Worm (Caenorhabditis elegans) whole organism, young adult: Measurements from ENCODE around the gene F13E9.16.

Source experiments
- F10E7.11 ChIP-seq: sonication (generic microtip); optimal IDR thresholded peaks from 2 replicates; lab custom pipeline; 2017; ENCODE audit warnings: mild to moderate bottlenecking, missing genetic modification characterization, moderate library complexity, missing compliant biosample characterization
- F22D6.2 ChIP-seq: sonication (generic microtip); optimal IDR thresholded peaks from 2 replicates; lab custom pipeline; 2016; ENCODE audit warnings: mild to moderate bottlenecking, missing genetic modification characterization, missing compliant biosample characterization
- F23B12.7 ChIP-seq: sonication (generic microtip); optimal IDR thresholded peaks from 2 replicates; lab custom pipeline; 2017; ENCODE audit warnings: missing genetic modification characterization, mild to moderate bottlenecking, missing compliant biosample characterization, antibody characterized with exemption, moderate library complexity; ENCODE audit not compliant: insufficient read depth
- F33H1.4 ChIP-seq: fragments of 200-800 bp; sonication (Bioruptor generic); IDR thresholded peaks from 2 replicates; pipeline ENCODE4 v1.3.6; 2022; ENCODE audit warnings: missing genetic modification reagents, missing genetic modification characterization, missing compliant biosample characterization
- F37B4.10 ChIP-seq: fragments of 200-800 bp; sonication (Bioruptor generic); IDR thresholded peaks from 2 replicates; pipeline ENCODE4 v1.3.6; 2022; ENCODE audit warnings: missing genetic modification characterization, missing compliant biosample characterization
- F49E8.2 ChIP-seq: sonication (generic microtip); optimal IDR thresholded peaks from 3 replicates; lab custom pipeline; 2017; ENCODE audit warnings: missing genetic modification characterization, mild to moderate bottlenecking, missing compliant biosample characterization, antibody characterized with exemption, moderate library complexity; ENCODE audit not compliant: insufficient read depth
- T07F8.4 ChIP-seq: sonication (generic microtip); optimal IDR thresholded peaks from 2 replicates; lab custom pipeline; 2016; ENCODE audit warnings: mild to moderate bottlenecking, missing genetic modification characterization, moderate library complexity, missing compliant biosample characterization
- Y79H2A.3 ChIP-seq: fragments of 200-800 bp; sonication (Bioruptor generic); conservative IDR thresholded peaks from 2 replicates; pipeline ENCODE4 v1.3.6; 2022; ENCODE audit warnings: missing genetic modification reagents, missing genetic modification characterization, missing compliant biosample characterization
- Y95B8A.8 ChIP-seq: fragments of 200-800 bp; sonication (Bioruptor generic); IDR thresholded peaks from 2 replicates; pipeline ENCODE4 v1.3.6; 2022; ENCODE audit warnings: missing genetic modification reagents, missing genetic modification characterization, missing compliant biosample characterization
- akir-1 ChIP-seq: fragments of 200-800 bp; sonication (Bioruptor generic); optimal IDR thresholded peaks from 2 replicates; lab custom pipeline; 2018; ENCODE audit warnings: mild to moderate bottlenecking, missing genetic modification characterization, moderate library complexity, missing compliant biosample characterization
- aptf-2 ChIP-seq: fragments of 200-800 bp; sonication (Bioruptor generic); conservative IDR thresholded peaks from 2 replicates; pipeline ENCODE4 v1.3.6; 2022; ENCODE audit warnings: missing genetic modification reagents, missing genetic modification characterization, missing compliant biosample characterization
- attf-5 ChIP-seq: fragments of 200-800 bp; sonication (Bioruptor generic); optimal IDR thresholded peaks from 2 replicates; lab custom pipeline; 2018; ENCODE audit warnings: mild to moderate bottlenecking, missing genetic modification characterization, missing compliant biosample characterization
- bed-2 ChIP-seq: fragments of 200-800 bp; sonication (Bioruptor generic); IDR thresholded peaks from 2 replicates; pipeline ENCODE4 v1.3.6; 2022; ENCODE audit warnings: missing genetic modification reagents, missing genetic modification characterization, missing compliant biosample characterization
- cebp-1 ChIP-seq, 2 experiments: fragments of 200-800 bp in 1 of 2; sonication (Bioruptor generic) in 1 of 2; sonication (generic microtip) in 1 of 2; IDR thresholded peaks in 1 of 2; optimal IDR thresholded peaks in 1 of 2; 2 replicates each; pipeline versions ENCODE4 v1.3.6 to Lab custom; 2017 to 2022; ENCODE audit warnings: missing compliant biosample characterization in 2 of 2, missing genetic modification characterization in 2 of 2, mild to moderate bottlenecking in 1 of 2, missing genetic modification reagents in 1 of 2, moderate library complexity in 1 of 2
- cebp-2 ChIP-seq: fragments of 200-800 bp; sonication (Bioruptor generic); IDR thresholded peaks from 2 replicates; pipeline ENCODE4 v1.3.6; 2022; ENCODE audit warnings: missing genetic modification characterization, missing compliant biosample characterization
- ceh-100 ChIP-seq: fragments of 200-800 bp; sonication (Bioruptor generic); IDR thresholded peaks from 2 replicates; pipeline ENCODE4 v1.3.6; 2022; ENCODE audit warnings: missing genetic modification reagents, missing genetic modification characterization, missing compliant biosample characterization
- ceh-40 ChIP-seq: fragments of 200-800 bp; sonication (Bioruptor generic); IDR thresholded peaks from 2 replicates; pipeline ENCODE4 v1.3.6; 2022; ENCODE audit warnings: missing genetic modification characterization, missing compliant biosample characterization
- ceh-79 ChIP-seq: sonication (generic microtip); optimal IDR thresholded peaks from 2 replicates; lab custom pipeline; 2017; ENCODE audit warnings: mild to moderate bottlenecking, missing genetic modification characterization, missing compliant biosample characterization
- efl-1 ChIP-seq: fragments of 150-350 bp; optimal IDR thresholded peaks from 2 replicates; lab custom pipeline; 2014; ENCODE audit warnings: missing biosample characterization, missing genetic modification reagents, missing genetic modification characterization
- egl-44 ChIP-seq: fragments of 200-800 bp; sonication (Bioruptor generic); IDR thresholded peaks from 2 replicates; pipeline ENCODE4 v1.3.6; 2022; ENCODE audit warnings: missing genetic modification reagents, missing genetic modification characterization, missing compliant biosample characterization
- egrh-3 ChIP-seq: fragments of 200-800 bp; sonication (Bioruptor generic); IDR thresholded peaks from 2 replicates; pipeline ENCODE4 v1.3.6; 2022; ENCODE audit warnings: missing genetic modification reagents, missing genetic modification characterization, missing compliant biosample characterization
- ekl-4 ChIP-seq: fragments of 200-800 bp; sonication (Bioruptor generic); IDR thresholded peaks from 2 replicates; pipeline ENCODE4 v1.3.6; 2022; ENCODE audit warnings: missing genetic modification reagents, missing genetic modification characterization, missing compliant biosample characterization
- ets-4 ChIP-seq: fragments of 200-800 bp; sonication (Bioruptor generic); optimal IDR thresholded peaks from 2 replicates; lab custom pipeline; 2018; ENCODE audit warnings: mild to moderate bottlenecking, missing genetic modification characterization, missing compliant biosample characterization
- gei-17 ChIP-seq: fragments of 200-800 bp; sonication (Bioruptor generic); optimal IDR thresholded peaks from 2 replicates; lab custom pipeline; 2018; ENCODE audit warnings: mild to moderate bottlenecking, missing genetic modification characterization, missing compliant biosample characterization
- hlh-26 ChIP-seq: fragments of 200-800 bp; sonication (Bioruptor generic); conservative IDR thresholded peaks from 2 replicates; pipeline ENCODE4 v1.3.6; 2022; ENCODE audit warnings: missing genetic modification reagents, missing genetic modification characterization, missing compliant biosample characterization
- hrde-1 ChIP-seq: sonication (generic microtip); optimal IDR thresholded peaks from 2 replicates; lab custom pipeline; 2016; ENCODE audit warnings: missing genetic modification characterization, mild to moderate bottlenecking, missing compliant biosample characterization, moderate library complexity, missing genotype, missing genetic modification reagents, borderline replicate concordance
- lag-1 ChIP-seq: fragments of 200-800 bp; sonication (Bioruptor generic); IDR thresholded peaks from 2 replicates; pipeline ENCODE4 v1.3.6; 2022; ENCODE audit warnings: missing genetic modification reagents, missing genetic modification characterization, missing compliant biosample characterization
- lin-35 ChIP-seq, 3 experiments: fragments of 150-350 bp in 2 of 3; sonication (generic microtip) in 1 of 3; optimal IDR thresholded peaks; 2 replicates each; lab custom pipeline; 2014 to 2018; ENCODE audit warnings: missing biosample characterization in 3 of 3, missing genetic modification characterization in 3 of 3, missing genetic modification reagents in 3 of 3
- lin-54 ChIP-seq: fragments of 200-800 bp; sonication (Bioruptor generic); optimal IDR thresholded peaks from 2 replicates; lab custom pipeline; 2018; ENCODE audit warnings: mild to moderate bottlenecking, missing genetic modification characterization, missing compliant biosample characterization
- lsl-1 ChIP-seq: fragments of 200-800 bp; sonication (Bioruptor generic); optimal IDR thresholded peaks from 2 replicates; lab custom pipeline; 2018; ENCODE audit warnings: mild to moderate bottlenecking, missing genetic modification characterization, moderate library complexity, missing compliant biosample characterization
- madf-10 ChIP-seq: sonication (generic microtip); optimal IDR thresholded peaks from 2 replicates; lab custom pipeline; 2016; ENCODE audit warnings: mild to moderate bottlenecking, missing genetic modification characterization, missing compliant biosample characterization
- madf-3 ChIP-seq: fragments of 200-800 bp; sonication (Bioruptor generic); IDR thresholded peaks from 2 replicates; pipeline ENCODE4 v1.3.6; 2022; ENCODE audit warnings: missing genetic modification reagents, missing genetic modification characterization, missing compliant biosample characterization
- mxl-1 ChIP-seq: sonication (generic microtip); optimal IDR thresholded peaks from 2 replicates; lab custom pipeline; 2016; ENCODE audit warnings: missing genetic modification characterization, missing compliant biosample characterization
- nfya-1 ChIP-seq: sonication (generic microtip); optimal IDR thresholded peaks from 2 replicates; lab custom pipeline; 2017; ENCODE audit warnings: antibody characterized with exemption, missing compliant biosample characterization, missing genetic modification characterization, borderline replicate concordance; ENCODE audit not compliant: insufficient read depth
- nfya-2 ChIP-seq: fragments of 200-800 bp; sonication (Bioruptor generic); IDR thresholded peaks from 2 replicates; pipeline ENCODE4 v1.3.6; 2022; ENCODE audit warnings: missing genetic modification reagents, missing genetic modification characterization, missing compliant biosample characterization
- pha-4 ChIP-seq: fragments of 150-350 bp; sonication (generic microtip); optimal IDR thresholded peaks from 2 replicates; lab custom pipeline; 2014; ENCODE audit warnings: missing biosample characterization, missing genetic modification reagents, missing genetic modification characterization
- rcor-1 ChIP-seq: fragments of 200-800 bp; sonication (Bioruptor generic); IDR thresholded peaks from 2 replicates; pipeline ENCODE4 v1.3.6; 2022; ENCODE audit warnings: missing genetic modification reagents, missing genetic modification characterization, missing compliant biosample characterization
- rpc-1 ChIP-seq, 2 experiments: fragments of 150-350 bp in 1 of 2; sonication (generic microtip) in 1 of 2; optimal IDR thresholded peaks; 2 replicates each; lab custom pipeline; 2014 to 2018; ENCODE audit warnings: missing biosample characterization in 1 of 2, missing genetic modification characterization in 1 of 2, missing genetic modification reagents in 1 of 2, missing genotype in 1 of 2
- snpc-3.4 ChIP-seq: sonication (generic microtip); optimal IDR thresholded peaks from 2 replicates; lab custom pipeline; 2017; ENCODE audit warnings: missing genetic modification characterization, mild to moderate bottlenecking, missing compliant biosample characterization, antibody characterized with exemption, moderate library complexity, missing genotype, missing genetic modification reagents
- somi-1 ChIP-seq: fragments of 200-800 bp; sonication (Bioruptor generic); optimal IDR thresholded peaks from 2 replicates; lab custom pipeline; 2018; ENCODE audit warnings: mild to moderate bottlenecking, missing genetic modification characterization, missing compliant biosample characterization
- unc-62 ChIP-seq: fragments of 150-350 bp; optimal IDR thresholded peaks from 2 replicates; lab custom pipeline; 2014; ENCODE audit warnings: missing biosample characterization, missing genetic modification reagents, missing genetic modification characterization
- zfh-2 ChIP-seq: fragments of 200-800 bp; sonication (Bioruptor generic); conservative IDR thresholded peaks from 2 replicates; pipeline ENCODE4 v1.3.6; 2022; ENCODE audit warnings: missing genetic modification reagents, missing genetic modification characterization, missing compliant biosample characterization
- ztf-18 ChIP-seq: sonication (generic microtip); optimal IDR thresholded peaks from 2 replicates; lab custom pipeline; 2016; ENCODE audit warnings: missing genotype, mild to moderate bottlenecking, missing genetic modification characterization, missing compliant biosample characterization
- ztf-25 ChIP-seq: fragments of 200-800 bp; sonication (Bioruptor generic); IDR thresholded peaks from 2 replicates; pipeline ENCODE4 v1.3.6; 2022; ENCODE audit warnings: missing genetic modification reagents, missing genetic modification characterization, missing compliant biosample characterization
- ztf-28 ChIP-seq: fragments of 200-800 bp; sonication (Bioruptor generic); IDR thresholded peaks from 2 replicates; pipeline ENCODE4 v1.3.6; 2022; ENCODE audit warnings: missing genetic modification reagents, missing genetic modification characterization, missing compliant biosample characterization
- ztf-6 ChIP-seq: fragments of 200-800 bp; sonication (Bioruptor generic); IDR thresholded peaks from 2 replicates; pipeline ENCODE4 v1.3.6; 2022; ENCODE audit warnings: missing genetic modification reagents, missing genetic modification characterization, missing compliant biosample characterization

F13E9.16 gene

DNA sequence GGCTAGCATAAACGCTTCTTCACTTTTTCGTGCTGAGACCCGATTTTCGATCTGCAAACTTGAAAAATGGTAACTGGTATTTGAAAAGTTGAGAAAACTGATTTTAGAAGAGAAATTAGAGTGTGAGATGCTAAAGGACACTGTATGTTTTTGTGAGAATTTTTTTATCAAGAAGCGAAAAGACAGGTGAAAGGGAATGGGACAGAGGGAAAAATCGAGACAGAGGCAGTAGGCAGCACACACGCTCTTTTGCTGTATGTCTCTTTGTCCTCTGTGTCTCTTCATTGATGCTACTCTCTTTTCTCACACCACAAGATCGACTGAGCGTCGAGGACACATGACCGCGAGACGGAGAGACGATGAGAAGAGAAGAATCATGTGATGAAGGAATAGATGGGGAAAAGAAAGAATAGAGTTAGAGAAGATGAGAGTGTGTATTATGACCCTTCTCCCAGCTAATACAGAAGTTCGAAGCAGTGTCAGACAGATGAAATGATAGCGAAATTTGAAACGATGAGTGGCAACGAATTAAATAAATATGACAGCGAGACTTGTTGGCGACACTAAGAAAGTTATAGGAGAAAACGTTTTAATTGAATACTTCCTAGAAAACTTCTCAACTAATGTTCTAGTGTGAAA is 48.8 kb upstream of the F13E9.16 start, which contains the start of gene lgg-2 (continued):
- TF ChIP-seq somi-1 (GFP tag; lab: Kevin White, UChicago) (peak; percentile 95), nfya-2 (no peak), gei-17 (peak; percentile 67), ekl-4 (GFP tag; lab: Robert Waterston, UW) (peak; percentile 90), cebp-1 (GFP tag; IDR thresholded peaks at IDR 0.05; lab: Robert Waterston, UW) (peak; percentile 44; the same call in 1 of the 2 replicates), cebp-1 (tag; optimal IDR thresholded peaks at IDR 0.05; lab: Kevin White, UChicago) (peak; percentile 92), egl-44 (GFP tag; lab: Robert Waterston, UW) (0 out of 2 replicates have a peak, but pooled peaks have one; percentile 61), rcor-1 (GFP tag; lab: Robert Waterston, UW) (peak; percentile 70), zfh-2 (peak; percentile 75), ets-4 (GFP tag; lab: Kevin White, UChicago) (peak; percentile 48), lsl-1 (GFP tag; lab: Kevin White, UChicago) (no peak), rpc-1 (optimal IDR thresholded peaks at IDR 0.05; lab: Kevin White, UChicago) (peak; percentile 5), rpc-1 (tag; optimal IDR thresholded peaks at IDR 0.05; lab: Kevin White, UChicago) (no peak), pha-4 (peak; percentile 67), ztf-6 (GFP tag; lab: Robert Waterston, UW) (0 out of 2 replicates have a peak, but pooled peaks have one; percentile 24), akir-1 (GFP tag; lab: Kevin White, UChicago) (no peak), F22D6.2 (peak; percentile 84), lin-35 (GFP tag; optimal IDR thresholded peaks at IDR 0.05; lab: Kevin White, UChicago) (peak in 2 of 3 experiments; percentile 31 to 92), Y79H2A.3 (GFP tag; lab: Robert Waterston, UW) (no peak), cebp-2 (GFP tag; lab: Robert Waterston, UW) (no peak), nfya-1 (tag; lab: Kevin White, UChicago) (no peak), ztf-18 (peak; percentile 81), F37B4.10 (GFP tag; lab: Robert Waterston, UW) (0 out of 2 replicates have a peak, but pooled peaks have one; percentile 28), egrh-3 (GFP tag; lab: Robert Waterston, UW) (peak; percentile 11; the same call in 1 of the 2 replicates), lag-1 (GFP tag; lab: Robert Waterston, UW) (no peak), hlh-26 (GFP tag; lab: Robert Waterston, UW) (no peak), bed-2 (GFP tag; lab: Robert Waterston, UW) (no peak), F23B12.7 (tag; lab: Kevin White, UChicago) (no peak), ceh-40 (GFP tag; lab: Robert Waterston, UW) (no peak), unc-62 (GFP tag; lab: Kevin White, UChicago) (peak; percentile 68), ceh-100 (GFP tag; lab: Robert Waterston, UW) (peak; percentile 50), madf-3 (0 out of 2 replicates have a peak, but pooled peaks have one; percentile 64), Y95B8A.8 (GFP tag; lab: Robert Waterston, UW) (peak; percentile 76), hrde-1 (tag; lab: Kevin White, UChicago) (no peak), F49E8.2 (tag; lab: Kevin White, UChicago) (no peak), F10E7.11 (tag; lab: Kevin White, UChicago) (no peak), madf-10 (tag; lab: Kevin White, UChicago) (peak; percentile 85), ceh-79 (tag; lab: Kevin White, UChicago) (no peak), attf-5 (GFP tag; lab: Kevin White, UChicago) (peak; percentile 86), F33H1.4 (GFP tag; lab: Robert Waterston, UW) (peak; percentile 32), T07F8.4 (tag; lab: Kevin White, UChicago) (no peak), lin-54 (GFP tag; lab: Kevin White, UChicago) (peak; percentile 81), ztf-28 (GFP tag; lab: Robert Waterston, UW) (no peak), efl-1 (no peak), ztf-25 (GFP tag; lab: Robert Waterston, UW) (no peak), aptf-2 (GFP tag; lab: Robert Waterston, UW) (no peak), mxl-1 (tag; lab: Kevin White, UChicago) (peak; percentile 23), snpc-3.4 (tag; lab: Kevin White, UChicago) (no peak)
